Fruit fly (Drosophila melanogaster): ENCODE results near the gene msps.

The msps gene

dm6 chr3R:16033727-16034126, 16.9 kb upstream of the msps start:
- TF ChIP-seq CG14655 (GFP tag; optimal IDR thresholded peaks at IDR 0.05): no peak
- no peak for TF ChIP-seq CG8301 (tag; optimal IDR thresholded peaks at IDR 0.05)
- no peak for TF ChIP-seq D1 (tag; optimal IDR thresholded peaks at IDR 0.05)
- TF ChIP-seq Snoo (tag; optimal IDR thresholded peaks at IDR 0.05): no peak
- TF ChIP-seq EcR (GFP tag; optimal IDR thresholded peaks at IDR 0.05): no peak
- no peak for TF ChIP-seq CG32121 (GFP tag; IDR thresholded peaks at IDR 0.05)
- TF ChIP-seq CG34367 (tag; optimal IDR thresholded peaks at IDR 0.05): no peak
- TF ChIP-seq CG12605 (GFP tag; IDR thresholded peaks at IDR 0.05): no peak
- TF ChIP-seq gl (tag; optimal IDR thresholded peaks at IDR 0.05): no peak
- TF ChIP-seq CG10348 (GFP tag; IDR thresholded peaks at IDR 0.05): no peak
- TF ChIP-seq CG4496 (GFP tag; IDR thresholded peaks at IDR 0.05): no peak
- TF ChIP-seq Pif1B (GFP tag; optimal IDR thresholded peaks at IDR 0.05): no peak
- no peak for TF ChIP-seq rn (GFP tag; IDR thresholded peaks at IDR 0.05)
- no peak for TF ChIP-seq CG17806 (tag; optimal IDR thresholded peaks at IDR 0.05)
- TF ChIP-seq CG9948 (tag; optimal IDR thresholded peaks at IDR 0.05): no peak
- TF ChIP-seq Pif1A (GFP tag; optimal IDR thresholded peaks at IDR 0.05): no peak
- no peak for TF ChIP-seq CG13204 (GFP tag; optimal IDR thresholded peaks at IDR 0.05)

DNA sequence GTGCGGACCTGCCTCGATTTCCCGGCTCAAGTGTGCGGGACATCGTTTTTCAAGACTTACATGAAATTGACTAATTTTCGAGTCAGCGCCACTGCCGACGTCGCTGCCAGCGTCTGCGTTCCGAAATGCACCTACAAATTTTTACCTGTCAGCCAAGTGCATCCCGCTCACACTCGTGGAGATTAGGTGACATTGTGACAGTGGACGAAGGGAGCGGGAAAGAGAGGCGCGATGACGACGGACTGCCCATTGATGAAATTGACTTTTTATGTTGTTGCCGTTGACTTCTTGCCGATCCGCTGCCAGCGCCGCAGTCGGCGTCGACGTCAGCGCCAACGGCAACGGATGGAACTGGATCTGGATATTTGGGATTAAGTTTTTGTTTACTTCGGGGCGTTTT, 16.4 kb upstream of the msps start:
- TF ChIP-seq CG8301 (tag; optimal IDR thresholded peaks at IDR 0.05): no peak
- TF ChIP-seq CG10348 (GFP tag; IDR thresholded peaks at IDR 0.05): no peak
- TF ChIP-seq CG4496 (GFP tag; IDR thresholded peaks at IDR 0.05): no peak
- TF ChIP-seq CG9948 (tag; optimal IDR thresholded peaks at IDR 0.05): no peak
- no peak for TF ChIP-seq EcR (GFP tag; optimal IDR thresholded peaks at IDR 0.05)
- TF ChIP-seq CG34367 (tag; optimal IDR thresholded peaks at IDR 0.05): no peak
- no peak for TF ChIP-seq Pif1A (GFP tag; optimal IDR thresholded peaks at IDR 0.05)
- TF ChIP-seq CG12605 (GFP tag; IDR thresholded peaks at IDR 0.05): no peak
- no peak for TF ChIP-seq CG8159 (tag; optimal IDR thresholded peaks at IDR 0.05)
- no peak for TF ChIP-seq Pif1B (GFP tag; optimal IDR thresholded peaks at IDR 0.05)
- TF ChIP-seq CG13204 (GFP tag; optimal IDR thresholded peaks at IDR 0.05): no peak
- no peak for TF ChIP-seq gl (tag; optimal IDR thresholded peaks at IDR 0.05)
- TF ChIP-seq CG14655 (GFP tag; optimal IDR thresholded peaks at IDR 0.05): no peak

dm6 chr3R:16038049-16038448, 12.6 kb upstream of the msps start:
- peak; percentile 15 for TF ChIP-seq D1 (tag; optimal IDR thresholded peaks at IDR 0.05)
- no peak for TF ChIP-seq CG8159 (tag; optimal IDR thresholded peaks at IDR 0.05)
- no peak for TF ChIP-seq CG32121 (GFP tag; IDR thresholded peaks at IDR 0.05)
- no peak for TF ChIP-seq CG12605 (GFP tag; IDR thresholded peaks at IDR 0.05)

- no peak for TF ChIP-seq CG10348 (GFP tag; IDR thresholded peaks at IDR 0.05)
- TF ChIP-seq Pif1B (GFP tag; optimal IDR thresholded peaks at IDR 0.05): no peak
- no peak for TF ChIP-seq rn (GFP tag; IDR thresholded peaks at IDR 0.05)
- no peak for TF ChIP-seq CG32121 (GFP tag; IDR thresholded peaks at IDR 0.05)
- TF ChIP-seq Ets98B (GFP tag; IDR thresholded peaks at IDR 0.05): no peak
- TF ChIP-seq CG8159 (tag; optimal IDR thresholded peaks at IDR 0.05): no peak
- TF ChIP-seq fd96Ca (GFP tag; IDR thresholded peaks at IDR 0.05): no peak
- no peak for TF ChIP-seq CG12605 (GFP tag; IDR thresholded peaks at IDR 0.05)
- TF ChIP-seq CG9948 (tag; optimal IDR thresholded peaks at IDR 0.05): no peak
- no peak for TF ChIP-seq CG13204 (GFP tag; optimal IDR thresholded peaks at IDR 0.05)
- TF ChIP-seq EcR (GFP tag; optimal IDR thresholded peaks at IDR 0.05): no peak
- no peak for TF ChIP-seq Snoo (tag; optimal IDR thresholded peaks at IDR 0.05)
- TF ChIP-seq CG34367 (tag; optimal IDR thresholded peaks at IDR 0.05): no peak
- no peak for TF ChIP-seq CG15710 (tag; optimal IDR thresholded peaks at IDR 0.05)
- no peak for TF ChIP-seq gl (tag; optimal IDR thresholded peaks at IDR 0.05)
- no peak for TF ChIP-seq D1 (tag; optimal IDR thresholded peaks at IDR 0.05)
- no peak for TF ChIP-seq CG14655 (GFP tag; optimal IDR thresholded peaks at IDR 0.05)
These were observed 11.0 kb upstream of the msps start for dm6 chr3R:16039557-16039956.

dm6 chr3R:16040925-16041324, 9.7 kb upstream of the msps start:
- TF ChIP-seq D1 (tag; optimal IDR thresholded peaks at IDR 0.05) (peak; percentile 38), CG9948 (tag; optimal IDR thresholded peaks at IDR 0.05) (no peak)

dm6 chr3R:16042137-16042899, 8.3 kb upstream of the msps start:
- TF ChIP-seq CG15710 (tag; optimal IDR thresholded peaks at IDR 0.05): no peak
- peak; percentile 82 for TF ChIP-seq EcR (GFP tag; optimal IDR thresholded peaks at IDR 0.05)
- no peak for TF ChIP-seq rn (GFP tag; IDR thresholded peaks at IDR 0.05)
- peak; percentile 28; the same call in 2 of the 3 replicates for TF ChIP-seq CG4496 (GFP tag; IDR thresholded peaks at IDR 0.05)
- TF ChIP-seq Pif1B (GFP tag; optimal IDR thresholded peaks at IDR 0.05): peak; percentile 16
- no peak for TF ChIP-seq CG34367 (tag; optimal IDR thresholded peaks at IDR 0.05)
- TF ChIP-seq D1 (tag; optimal IDR thresholded peaks at IDR 0.05): no peak
- no peak for TF ChIP-seq CG12605 (GFP tag; IDR thresholded peaks at IDR 0.05)
- TF ChIP-seq CG10348 (GFP tag; IDR thresholded peaks at IDR 0.05): 0 out of 2 replicates have a peak, but pooled peaks have one; percentile 9
- TF ChIP-seq gl (tag; optimal IDR thresholded peaks at IDR 0.05): no peak
- peak; percentile 10 for TF ChIP-seq CG17806 (tag; optimal IDR thresholded peaks at IDR 0.05)
- no peak for TF ChIP-seq CG14655 (GFP tag; optimal IDR thresholded peaks at IDR 0.05)
- TF ChIP-seq Pif1A (GFP tag; optimal IDR thresholded peaks at IDR 0.05): peak; percentile 11
- peak; percentile 9 for TF ChIP-seq Snoo (tag; optimal IDR thresholded peaks at IDR 0.05)
- no peak for TF ChIP-seq CG9948 (tag; optimal IDR thresholded peaks at IDR 0.05)
- no peak for TF ChIP-seq Ets98B (GFP tag; IDR thresholded peaks at IDR 0.05)
- no peak for TF ChIP-seq CG13204 (GFP tag; optimal IDR thresholded peaks at IDR 0.05)
- 0 out of 3 replicates have a peak, but pooled peaks have one; percentile 46 for TF ChIP-seq fd96Ca (GFP tag; IDR thresholded peaks at IDR 0.05)
- peak; percentile 17 for TF ChIP-seq CG8159 (tag; optimal IDR thresholded peaks at IDR 0.05)
- no peak for TF ChIP-seq CG32121 (GFP tag; IDR thresholded peaks at IDR 0.05)
- TF ChIP-seq CG8301 (tag; optimal IDR thresholded peaks at IDR 0.05): peak; percentile 36
